Fruit fly (Drosophila melanogaster) ovary, adult (tissue): ENCODE data around the gene Prosbeta2R1.

Experiments
- CG17801 ChIP-seq: fragments of 200-800 bp; optimal IDR thresholded peaks from 2 replicates; lab custom pipeline; 2019; ENCODE audit warnings: missing biosample characterization, mild to moderate bottlenecking, missing genetic modification characterization, moderate library complexity; ENCODE audit not compliant: partially characterized antibody

Prosbeta2R1 gene

DNA sequence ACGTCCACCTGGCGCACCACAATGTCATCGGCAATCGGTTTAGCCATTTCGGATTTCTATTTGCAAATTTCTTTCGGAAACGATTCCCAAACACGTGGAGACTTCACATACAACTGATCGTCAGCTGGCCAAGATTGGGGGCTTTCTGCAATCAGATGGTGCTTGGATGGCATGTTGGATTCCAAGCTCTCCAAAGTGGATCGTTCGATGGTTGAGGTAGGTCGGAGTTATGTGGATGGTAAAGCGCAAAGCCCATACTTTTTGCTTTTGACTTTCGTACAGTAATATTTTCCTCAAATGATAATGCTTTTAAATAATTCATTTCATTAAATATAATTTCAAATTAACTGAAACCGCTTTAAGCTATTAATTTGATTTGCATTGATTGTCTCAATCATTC, 7.0 kb downstream of the Prosbeta2R1 start, which contains the start of gene AgmNAT:
Gene AgmNAT (minus strand): TSS at position 101 of the 400 bp plus-strand sequence.
- no peak for TF ChIP-seq CG17801 (GFP tag; lab: Kevin White, UChicago)

DNA sequence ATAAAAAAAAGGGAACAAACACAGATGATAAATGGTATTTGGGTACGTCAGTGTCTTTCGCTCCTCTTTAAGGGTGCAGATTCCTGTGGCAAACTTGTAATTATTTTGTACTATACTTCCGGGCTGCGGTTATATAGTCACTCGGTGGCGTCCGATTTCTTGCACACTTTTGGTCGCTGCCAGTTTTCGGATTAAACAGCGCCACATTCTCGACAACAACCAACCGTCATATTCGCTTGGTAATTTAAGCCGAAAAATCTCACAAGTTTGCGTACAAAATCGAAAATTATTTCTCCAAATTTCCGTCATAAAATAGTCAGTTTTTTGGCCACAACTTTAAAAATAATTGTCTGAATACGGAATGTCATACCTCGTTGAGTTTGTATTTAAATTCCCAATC, 8.4 kb downstream of the Prosbeta2R1 start:
- no peak for TF ChIP-seq CG17801 (GFP tag; lab: Kevin White, UChicago)

DNA sequence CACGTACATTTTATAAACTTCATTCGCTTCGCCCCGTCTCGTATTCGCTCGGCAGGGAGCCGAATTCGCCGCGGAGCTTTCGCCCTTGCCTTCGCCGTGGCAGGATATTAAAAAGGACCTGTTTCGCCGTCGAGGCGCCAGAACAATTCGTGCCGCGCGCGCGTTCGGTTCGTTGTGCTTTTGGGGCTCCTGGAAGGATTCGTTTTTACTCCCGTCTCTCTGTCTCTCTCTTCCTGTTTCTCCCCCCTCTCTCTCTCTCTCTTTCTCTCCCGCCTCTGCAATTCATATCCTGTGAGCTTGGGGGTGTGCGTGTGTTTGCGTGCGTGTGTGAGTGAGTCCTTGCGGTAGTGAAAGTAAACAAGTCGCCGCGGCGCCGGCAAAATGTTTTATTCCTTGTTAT, 9.7 kb downstream of the Prosbeta2R1 start, which contains the start of gene CG15765:
Gene CG15765 (plus strand): TSS at position 132 of the 400 bp plus-strand sequence.
- TF ChIP-seq CG17801 (GFP tag; lab: Kevin White, UChicago) = no peak

DNA sequence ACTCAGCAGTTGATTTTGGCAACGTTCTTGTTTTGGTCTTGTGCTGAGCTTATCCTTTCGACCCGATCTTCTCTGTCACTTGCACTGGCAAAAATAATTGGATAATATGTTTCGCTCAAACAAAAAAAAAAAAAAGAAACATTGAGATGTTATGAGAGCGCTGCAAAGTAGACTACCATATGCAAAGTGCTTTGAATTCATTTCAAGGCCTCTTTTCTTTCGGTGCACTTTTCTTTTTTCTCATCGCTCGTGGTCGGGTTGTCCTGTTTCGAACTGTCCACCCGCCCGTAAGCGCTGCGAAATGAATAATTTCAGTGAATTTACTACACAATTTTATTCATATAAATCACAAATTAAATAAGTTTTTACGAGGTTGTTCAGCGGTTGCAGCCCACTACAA, 11.2 kb downstream of the Prosbeta2R1 start:
- TF ChIP-seq CG17801 (GFP tag; lab: Kevin White, UChicago) = no peak

DNA sequence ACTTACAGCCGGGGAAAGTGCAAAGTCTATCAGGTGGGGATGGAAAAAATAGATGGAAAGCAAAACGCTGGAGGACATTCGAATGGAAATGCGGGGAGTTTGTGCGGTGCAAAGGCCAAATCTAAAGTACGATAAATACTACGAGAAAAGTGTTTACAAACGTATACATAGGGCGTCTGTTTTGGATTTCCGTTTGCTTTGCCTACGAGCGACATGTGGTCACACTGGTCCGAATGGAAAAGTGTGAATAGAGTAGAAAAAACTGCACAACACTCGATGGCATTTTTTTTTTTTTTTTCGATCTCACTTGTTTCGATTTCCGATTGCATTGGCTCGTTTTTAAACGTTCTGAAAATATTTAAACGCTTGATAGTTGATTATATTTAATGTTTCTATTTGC, 31.0 kb downstream of the Prosbeta2R1 start:
- TF ChIP-seq CG17801 (GFP tag; lab: Kevin White, UChicago) = no peak

DNA sequence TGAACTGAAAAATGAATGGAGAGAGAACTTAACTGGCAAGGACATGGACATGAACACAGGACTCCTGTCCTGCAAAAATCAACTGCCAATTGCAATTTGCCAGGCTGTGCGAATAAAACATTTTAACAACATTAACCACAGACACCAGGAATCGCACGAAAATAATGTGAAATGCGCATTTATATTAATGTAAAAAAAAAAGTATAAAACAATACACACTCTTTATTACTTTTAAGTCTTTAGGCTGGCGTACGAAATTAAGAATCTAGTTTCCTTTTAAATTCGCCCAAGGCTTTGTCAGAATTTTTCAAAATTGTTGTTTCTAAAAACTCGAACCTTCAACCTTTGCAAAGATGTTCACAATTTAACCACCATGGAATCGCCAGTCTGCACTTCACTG, 36.2 kb downstream of the Prosbeta2R1 start, which contains the start of gene CG12729:
Gene CG12729 (plus strand): TSS at position 301 of the 400 bp plus-strand sequence.
- no peak for TF ChIP-seq CG17801 (GFP tag; lab: Kevin White, UChicago)

DNA sequence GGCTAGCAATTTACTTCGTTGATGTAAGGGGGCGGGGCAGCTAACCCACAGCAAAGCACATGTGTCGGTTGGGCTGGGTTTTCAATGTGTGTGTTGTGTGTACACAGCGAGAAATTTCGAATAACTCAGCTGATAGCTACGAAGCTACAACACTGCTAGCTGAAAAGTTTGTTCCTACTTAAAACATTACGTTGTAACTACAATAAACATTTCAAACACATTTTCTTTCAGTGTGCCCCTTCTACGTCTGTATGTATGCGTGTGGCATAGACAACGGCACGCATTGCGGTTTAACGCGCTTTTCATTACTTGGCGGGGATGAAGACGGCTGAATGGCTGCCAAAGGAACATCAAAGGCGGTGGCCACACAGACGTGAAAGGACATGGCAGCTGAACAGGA, 38.8 kb downstream of the Prosbeta2R1 start:
- no peak for TF ChIP-seq CG17801 (GFP tag; lab: Kevin White, UChicago)

DNA sequence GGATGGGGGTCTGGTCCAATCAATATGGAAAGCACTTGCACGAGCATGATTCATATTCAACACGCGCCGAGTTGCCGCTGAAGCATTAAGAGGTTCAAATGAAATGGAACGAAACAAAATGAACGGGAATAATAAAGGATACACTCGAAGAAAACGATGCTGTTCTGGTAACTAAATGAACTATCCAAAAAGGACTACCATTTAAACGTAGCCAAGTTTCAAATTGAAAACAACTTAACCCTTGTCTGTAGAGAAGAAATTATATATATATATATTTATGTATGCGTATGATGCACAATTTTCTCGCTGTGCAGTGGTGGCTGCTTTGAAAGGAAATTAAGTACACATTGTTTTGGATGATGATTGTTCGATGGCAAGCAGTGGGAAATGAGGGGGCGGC, 43.9 kb downstream of the Prosbeta2R1 start:
- no peak for TF ChIP-seq CG17801 (GFP tag; lab: Kevin White, UChicago)

DNA sequence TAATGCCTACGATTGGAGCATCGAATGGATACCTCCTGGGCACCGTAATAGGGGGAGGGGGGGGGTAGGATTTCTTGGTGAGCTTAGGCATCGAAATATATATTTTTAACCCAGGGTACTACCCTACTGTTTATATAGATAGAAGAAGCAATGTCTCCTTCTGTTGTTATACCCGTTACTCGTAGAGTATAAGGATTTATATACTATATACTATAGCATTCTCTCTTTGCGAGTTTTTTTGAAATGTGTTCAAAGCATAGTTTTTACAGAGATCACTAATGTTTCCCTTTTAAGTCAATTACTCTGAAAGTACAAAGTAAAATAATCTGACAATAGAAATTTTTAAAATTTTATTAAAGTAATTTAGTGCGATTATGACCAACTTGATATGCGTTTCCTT, 44.7 kb downstream of the Prosbeta2R1 start, which contains the start of gene CG43136:
Gene CG43136 (plus strand): TSS at position 301 of the 400 bp plus-strand sequence.
- no peak for TF ChIP-seq CG17801 (GFP tag; lab: Kevin White, UChicago)
